Worm (Caenorhabditis elegans) whole organism, midembryonic: ENCODE measurements around the gene dap-3.

ENCODE experiments used
- flt-1 ChIP-seq: fragments of 200-800 bp; sonication (Bioruptor generic); IDR thresholded peaks from 2 replicates; pipeline ENCODE4 v1.3.6; 2022; ENCODE audit warnings: missing genetic modification characterization, missing compliant biosample characterization
- klf-2 ChIP-seq: fragments of 200-800 bp; sonication (Bioruptor generic); conservative IDR thresholded peaks from 2 replicates; pipeline ENCODE4 v1.3.6; 2022; ENCODE audit warnings: missing genetic modification reagents, missing genetic modification characterization, missing compliant biosample characterization
- med-1 ChIP-seq: sonication (generic microtip); optimal IDR thresholded peaks from 2 replicates; lab custom pipeline; 2017; ENCODE audit warnings: missing genetic modification characterization, mild to moderate bottlenecking, missing compliant biosample characterization, antibody characterized with exemption, missing genetic modification reagents; ENCODE audit not compliant: insufficient read depth
- ref-1 ChIP-seq: fragments of 200-800 bp; sonication (Bioruptor generic); conservative IDR thresholded peaks from 2 replicates; pipeline ENCODE4 v1.3.6; 2022; ENCODE audit warnings: missing genetic modification reagents, missing genetic modification characterization, missing compliant biosample characterization
- tab-1 ChIP-seq: fragments of 200-800 bp; sonication (Bioruptor generic); IDR thresholded peaks from 2 replicates; pipeline ENCODE4 v1.3.6; 2022; ENCODE audit warnings: missing genetic modification characterization, missing compliant biosample characterization
- ztf-23 ChIP-seq: fragments of 200-800 bp; sonication (Bioruptor generic); IDR thresholded peaks from 2 replicates; pipeline ENCODE4 v1.3.6; 2022; ENCODE audit warnings: missing genetic modification reagents, missing genetic modification characterization, missing compliant biosample characterization

ce11 chrII:10630944-10631343, 50.0 kb downstream of the dap-3 start:
- TF ChIP-seq ztf-23 (GFP tag; lab: Robert Waterston, UW) (no peak), tab-1 (GFP tag; lab: Robert Waterston, UW) (no peak), flt-1 (GFP tag; lab: Robert Waterston, UW) (no peak), ref-1 (no peak), klf-2 (no peak), med-1 (GFP tag; lab: Kevin White, UChicago) (no peak)
